Fruit fly (Drosophila melanogaster) whole organism, embryonic: ENCODE data around the gene PolA1.
A peak's percentile ranks its signal among the peaks of the same experiment; 100 is the strongest.

Experiments used
- CG10462 ChIP-seq: fragments of 200-800 bp; sonication (Bioruptor generic); optimal IDR thresholded peaks from 2 replicates; lab custom pipeline; 2016; ENCODE audit warnings: missing biosample characterization, missing genetic modification characterization
- CG12942 ChIP-seq: fragments of 200-800 bp; sonication (Bioruptor generic); optimal IDR thresholded peaks from 3 replicates; lab custom pipeline; 2016; ENCODE audit warnings: missing biosample characterization, missing genetic modification characterization
- CG13894 ChIP-seq: fragments of 200-800 bp; sonication (Bioruptor generic); optimal IDR thresholded peaks from 3 replicates; lab custom pipeline; 2018; ENCODE audit warnings: missing biosample characterization, mild to moderate bottlenecking, missing genetic modification characterization, moderate library complexity
- CG14667 ChIP-seq: fragments of 200-800 bp; sonication (Bioruptor generic); IDR thresholded peaks from 2 replicates; pipeline ENCODE4 v1.3.6; 2022; ENCODE audit warnings: missing biosample characterization, missing genetic modification characterization
- CG1603 ChIP-seq: fragments of 200-800 bp; sonication (Bioruptor generic); optimal IDR thresholded peaks from 2 replicates; lab custom pipeline; 2019; ENCODE audit warnings: missing biosample characterization, mild to moderate bottlenecking, missing genetic modification characterization, moderate library complexity
- CG16813 ChIP-seq: fragments of 200-800 bp; sonication (Bioruptor generic); IDR thresholded peaks from 3 replicates; pipeline ENCODE4 v1.3.6; 2022; ENCODE audit warnings: missing biosample characterization, missing genetic modification characterization; ENCODE audit not compliant: partially characterized antibody
- CG2712 ChIP-seq: fragments of 200-800 bp; optimal IDR thresholded peaks from 3 replicates; lab custom pipeline; 2019; ENCODE audit warnings: missing biosample characterization, mild to moderate bottlenecking, missing genetic modification characterization, moderate library complexity
- CG2889 ChIP-seq: fragments of 200-800 bp; sonication (Bioruptor generic); IDR thresholded peaks from 3 replicates; pipeline ENCODE4 v1.3.6; 2022; ENCODE audit warnings: missing biosample characterization, missing genetic modification characterization
- CG31441 ChIP-seq: fragments of 200-800 bp; sonication (Bioruptor generic); IDR thresholded peaks from 2 replicates; pipeline ENCODE4 v1.3.6; 2022; ENCODE audit warnings: missing biosample characterization, missing genetic modification characterization
- CG3407 ChIP-seq: fragments of 200-800 bp; sonication (Bioruptor generic); optimal IDR thresholded peaks from 2 replicates; lab custom pipeline; 2018; ENCODE audit warnings: missing biosample characterization, mild to moderate bottlenecking, missing genetic modification characterization
- CG34422 ChIP-seq: fragments of 200-800 bp; sonication (Bioruptor generic); IDR thresholded peaks from 3 replicates; pipeline ENCODE4 v1.3.6; 2022; ENCODE audit warnings: missing biosample characterization, missing genetic modification characterization
- CG3995 ChIP-seq: fragments of 200-800 bp; sonication (Bioruptor generic); optimal IDR thresholded peaks from 3 replicates; lab custom pipeline; 2016; ENCODE audit warnings: missing biosample characterization, missing genetic modification characterization
- CG4282 ChIP-seq: fragments of 200-800 bp; sonication (Bioruptor generic); optimal IDR thresholded peaks from 2 replicates; lab custom pipeline; 2016; ENCODE audit warnings: missing biosample characterization, missing genetic modification characterization
- CG4328 ChIP-seq: fragments of 200-800 bp; sonication (Bioruptor generic); optimal IDR thresholded peaks from 3 replicates; lab custom pipeline; 2017; ENCODE audit warnings: missing biosample characterization, missing genetic modification reagents, missing genetic modification characterization
- CG4424 ChIP-seq: fragments of 200-800 bp; sonication (Bioruptor generic); optimal IDR thresholded peaks from 3 replicates; lab custom pipeline; 2016; ENCODE audit warnings: missing biosample characterization, missing genetic modification characterization
- CG4854 ChIP-seq: fragments of 200-800 bp; sonication (Bioruptor generic); optimal IDR thresholded peaks from 2 replicates; lab custom pipeline; 2016; ENCODE audit warnings: missing biosample characterization, missing genetic modification characterization, inconsistent platforms
- CG6175 ChIP-seq: fragments of 200-800 bp; sonication (Bioruptor generic); IDR thresholded peaks from 3 replicates; pipeline ENCODE4 v1.3.6; 2022; ENCODE audit warnings: missing biosample characterization, missing genetic modification characterization
- CG6854 ChIP-seq: fragments of 200-800 bp; sonication (Bioruptor generic); optimal IDR thresholded peaks from 3 replicates; lab custom pipeline; 2017; ENCODE audit warnings: missing biosample characterization, mild to moderate bottlenecking, missing genetic modification characterization
- CG7839 ChIP-seq: fragments of 200-800 bp; sonication (Bioruptor generic); optimal IDR thresholded peaks from 3 replicates; lab custom pipeline; 2018; ENCODE audit warnings: missing biosample characterization, mild to moderate bottlenecking, missing genetic modification characterization, moderate library complexity
- CG8359 ChIP-seq: fragments of 200-800 bp; sonication (Bioruptor generic); optimal IDR thresholded peaks from 2 replicates; lab custom pipeline; 2017; ENCODE audit warnings: missing biosample characterization, mild to moderate bottlenecking, missing genetic modification characterization, borderline replicate concordance
- CG8765 ChIP-seq: fragments of 200-800 bp; sonication (Bioruptor generic); IDR thresholded peaks from 2 replicates; pipeline ENCODE4 v1.3.6; 2022; ENCODE audit warnings: missing biosample characterization, missing genetic modification characterization
- CG9727 ChIP-seq: fragments of 200-800 bp; sonication (Bioruptor generic); optimal IDR thresholded peaks from 3 replicates; lab custom pipeline; 2017; ENCODE audit warnings: missing biosample characterization, mild to moderate bottlenecking, missing genetic modification characterization
- CG9817 ChIP-seq: fragments of 200-800 bp; sonication (Bioruptor generic); optimal IDR thresholded peaks from 2 replicates; lab custom pipeline; 2018; ENCODE audit warnings: missing biosample characterization, mild to moderate bottlenecking, missing genetic modification characterization, moderate library complexity
- D19B ChIP-seq: fragments of 200-800 bp; sonication (Bioruptor generic); optimal IDR thresholded peaks from 2 replicates; lab custom pipeline; 2017; ENCODE audit warnings: missing biosample characterization, mild to moderate bottlenecking, missing genetic modification characterization
- Dbx ChIP-seq: fragments of 200-800 bp; sonication (Bioruptor generic); IDR thresholded peaks from 3 replicates; pipeline ENCODE4 v1.3.6; 2022; ENCODE audit warnings: missing biosample characterization, missing genetic modification characterization
- Doc3 ChIP-seq: fragments of 200-800 bp; sonication (Bioruptor generic); IDR thresholded peaks from 3 replicates; pipeline ENCODE4 v1.3.6; 2022; ENCODE audit warnings: missing biosample characterization, missing genetic modification characterization; ENCODE audit not compliant: partially characterized antibody
- Dref ChIP-seq: fragments of 200-800 bp; sonication (Bioruptor generic); IDR thresholded peaks from 2 replicates; pipeline ENCODE4 v1.3.6; 2022; ENCODE audit warnings: missing biosample characterization, missing genetic modification characterization
- HLH54F ChIP-seq: fragments of 200-800 bp; sonication (Bioruptor generic); optimal IDR thresholded peaks from 3 replicates; lab custom pipeline; 2016; ENCODE audit warnings: missing biosample characterization, missing genetic modification characterization
- Hand ChIP-seq: fragments of 200-800 bp; sonication (Bioruptor generic); optimal IDR thresholded peaks from 2 replicates; lab custom pipeline; 2017; ENCODE audit warnings: mild to moderate bottlenecking, missing biosample characterization, missing genetic modification reagents, missing genetic modification characterization
- Hey ChIP-seq: fragments of 200-800 bp; sonication (Bioruptor generic); optimal IDR thresholded peaks from 3 replicates; lab custom pipeline; 2018; ENCODE audit warnings: missing biosample characterization, mild to moderate bottlenecking, missing genetic modification characterization
- Med ChIP-seq: fragments of 200-800 bp; sonication (Bioruptor generic); peaks from one replicate; lab custom pipeline; 2016; ENCODE audit warnings: missing biosample characterization, missing genetic modification characterization, mild to moderate bottlenecking, inconsistent platforms, moderate library complexity
- Oaz ChIP-seq: fragments of 200-800 bp; sonication (Bioruptor generic); IDR thresholded peaks from 2 replicates; pipeline ENCODE4 v1.3.6; 2022; ENCODE audit warnings: missing biosample characterization, missing genetic modification characterization
- Sin3A ChIP-seq: fragments of >200 bp; optimal IDR thresholded peaks from 2 replicates; lab custom pipeline; 2018
- Xrp1 ChIP-seq: fragments of 200-800 bp; sonication (Bioruptor generic); IDR thresholded peaks from 2 replicates; pipeline ENCODE4 v1.3.6; 2022; ENCODE audit warnings: missing biosample characterization, missing genetic modification characterization
- ash1 ChIP-seq: fragments of 200-800 bp; sonication (Bioruptor generic); optimal IDR thresholded peaks from 2 replicates; lab custom pipeline; 2018; ENCODE audit warnings: missing biosample characterization, mild to moderate bottlenecking, missing genetic modification characterization
- bowl ChIP-seq: fragments of 200-800 bp; sonication (Bioruptor generic); IDR thresholded peaks from 2 replicates; pipeline ENCODE4 v1.3.6; 2022; ENCODE audit warnings: missing biosample characterization, missing genetic modification characterization
- cas ChIP-seq: fragments of 200-800 bp; sonication (Bioruptor generic); IDR thresholded peaks from 2 replicates; pipeline ENCODE4 v1.3.6; 2022; ENCODE audit warnings: missing biosample characterization, missing genetic modification characterization
- ci ChIP-seq: fragments of 200-800 bp; sonication (Bioruptor generic); IDR thresholded peaks from 3 replicates; pipeline ENCODE4 v1.3.6; 2022; ENCODE audit warnings: missing biosample characterization, missing genetic modification characterization
- crp ChIP-seq, 2 experiments: fragments of 200-800 bp; sonication (Bioruptor generic); optimal IDR thresholded peaks; 2 replicates in 1 of 2; 3 replicates in 1 of 2; lab custom pipeline; 2017; ENCODE audit warnings: missing biosample characterization in 2 of 2, missing genetic modification characterization in 2 of 2, mild to moderate bottlenecking in 1 of 2, moderate library complexity in 1 of 2
- disco-r ChIP-seq: fragments of 200-800 bp; sonication (Bioruptor generic); optimal IDR thresholded peaks from 2 replicates; lab custom pipeline; 2016; ENCODE audit warnings: missing biosample characterization, missing genetic modification characterization
- dmrt11E ChIP-seq: fragments of 200-800 bp; sonication (Bioruptor generic); optimal IDR thresholded peaks from 3 replicates; lab custom pipeline; 2018; ENCODE audit warnings: missing biosample characterization, mild to moderate bottlenecking, missing genetic modification characterization, moderate library complexity
- dpn ChIP-seq, 2 experiments: fragments of 200-800 bp; sonication (Bioruptor generic); optimal IDR thresholded peaks; 3 replicates each; lab custom pipeline; 2016; ENCODE audit warnings: missing biosample characterization in 2 of 2, missing genetic modification characterization in 2 of 2
- ems ChIP-seq: fragments of 200-800 bp; sonication (Bioruptor generic); optimal IDR thresholded peaks from 3 replicates; lab custom pipeline; 2016; ENCODE audit warnings: missing biosample characterization, missing genetic modification characterization
- fru ChIP-seq: fragments of >200 bp; optimal IDR thresholded peaks from 2 replicates; lab custom pipeline; 2017
- gsb-n ChIP-seq: fragments of 200-800 bp; sonication (Bioruptor generic); optimal IDR thresholded peaks from 3 replicates; lab custom pipeline; 2018; ENCODE audit warnings: missing biosample characterization, mild to moderate bottlenecking, missing genetic modification characterization
- odd ChIP-seq: fragments of 200-800 bp; sonication (Bioruptor generic); optimal IDR thresholded peaks from 2 replicates; lab custom pipeline; 2017; ENCODE audit warnings: missing biosample characterization, mild to moderate bottlenecking, missing genetic modification characterization
- pnt ChIP-seq: fragments of 200-800 bp; sonication (Bioruptor generic); optimal IDR thresholded peaks from 3 replicates; lab custom pipeline; 2016; ENCODE audit warnings: missing biosample characterization, missing genetic modification characterization
- rib ChIP-seq: fragments of 200-800 bp; sonication (Bioruptor generic); IDR thresholded peaks from 2 replicates; pipeline ENCODE4 v1.3.6; 2022; ENCODE audit warnings: missing biosample characterization, missing genetic modification characterization
- scrt ChIP-seq: fragments of 200-800 bp; sonication (Bioruptor generic); optimal IDR thresholded peaks from 2 replicates; lab custom pipeline; 2018; ENCODE audit warnings: missing biosample characterization, mild to moderate bottlenecking, missing genetic modification characterization, moderate library complexity
- ssp ChIP-seq: fragments of 200-800 bp; sonication (Bioruptor generic); IDR thresholded peaks from 2 replicates; pipeline ENCODE4 v1.3.6; 2022; ENCODE audit warnings: missing biosample characterization, missing genetic modification characterization
- usp ChIP-seq: fragments of >200 bp; optimal IDR thresholded peaks from 2 replicates; lab custom pipeline; 2017; ENCODE audit warnings: missing biosample characterization, missing genetic modification characterization
- zen2 ChIP-seq: fragments of 200-800 bp; sonication (Bioruptor generic); IDR thresholded peaks from 3 replicates; pipeline ENCODE4 v1.3.6; 2022; ENCODE audit warnings: missing biosample characterization, missing genetic modification characterization; ENCODE audit not compliant: partially characterized antibody

Gene PolA1

dm6 chr3R:21671636-21672035, at the start of gene PolA1 (continued):
- TF ChIP-seq CG3407 = no peak
- peak; percentile 1 for TF ChIP-seq CG3995 (GFP tag; lab: Kevin White, UChicago)
- peak; percentile 97 for TF ChIP-seq CG16813
- TF ChIP-seq CG10462 (GFP tag; lab: Kevin White, UChicago) = no peak
- peak; percentile 32; the same call in 1 of the 2 replicates for TF ChIP-seq Xrp1
- peak; percentile 4 for TF ChIP-seq disco-r (GFP tag; lab: Kevin White, UChicago)
- no peak for TF ChIP-seq CG14667
- peak; percentile 42; the same call in 1 of the 3 replicates for TF ChIP-seq Dbx (GFP tag; lab: Robert Waterston, UW)
- peak; percentile 60 for TF ChIP-seq CG2712 (tag; lab: Kevin White, UChicago)
- no peak for TF ChIP-seq D19B (GFP tag; lab: Kevin White, UChicago)
- peak; percentile 86; the same call in 2 of the 3 replicates for TF ChIP-seq zen2 (GFP tag; lab: Robert Waterston, UW)
- peak; percentile 6 for TF ChIP-seq pnt (GFP tag; lab: Kevin White, UChicago)
- no peak for TF ChIP-seq fru (lab: Kevin White, UChicago)
- TF ChIP-seq CG1603 = peak; percentile 44
- TF ChIP-seq scrt (GFP tag; lab: Kevin White, UChicago) = no peak
- peak; percentile 45 for TF ChIP-seq ems (GFP tag; lab: Kevin White, UChicago)
- TF ChIP-seq ci (GFP tag; lab: Robert Waterston, UW) = no peak
- no peak for TF ChIP-seq CG4328 (GFP tag; lab: Kevin White, UChicago)
- peak; percentile 92 for TF ChIP-seq Sin3A (lab: Kevin White, UChicago)
- TF ChIP-seq ssp (GFP tag; lab: Robert Waterston, UW) = peak; percentile 30; the same call in 1 of the 2 replicates
- peak; percentile 95 for TF ChIP-seq Doc3 (GFP tag; lab: Robert Waterston, UW)
- TF ChIP-seq CG4282 = peak; percentile 8
- TF ChIP-seq usp (GFP tag; lab: Kevin White, UChicago) = no peak
- no peak for TF ChIP-seq Oaz (GFP tag; lab: Robert Waterston, UW)
- no peak for TF ChIP-seq bowl
- 0 out of 2 replicates have a peak, but pooled peaks have one; percentile 16 for TF ChIP-seq CG31441
- TF ChIP-seq CG9817 (tag; lab: Kevin White, UChicago) = no peak
- TF ChIP-seq CG4424 (GFP tag; lab: Kevin White, UChicago) = no peak
- TF ChIP-seq dmrt11E (tag; lab: Kevin White, UChicago) = peak; percentile 36
- peak; percentile 44; the same call in 1 of the 2 replicates for TF ChIP-seq cas (GFP tag; lab: Robert Waterston, UW)
- peak; percentile 57 for TF ChIP-seq HLH54F (GFP tag; lab: Kevin White, UChicago)
- TF ChIP-seq CG12942 (GFP tag; lab: Kevin White, UChicago) = peak; percentile 20
- TF ChIP-seq odd (GFP tag; lab: Kevin White, UChicago) = no peak
- no peak for TF ChIP-seq CG7839 (tag; lab: Kevin White, UChicago)
- TF ChIP-seq dpn (GFP tag; optimal IDR thresholded peaks at IDR 0.05; lab: Kevin White, UChicago) = peak; percentile 55 to 59
- no peak for TF ChIP-seq Hand (GFP tag; lab: Kevin White, UChicago)
- no peak for TF ChIP-seq CG2889 (GFP tag; lab: Robert Waterston, UW)
- TF ChIP-seq Med (GFP tag; lab: Kevin White, UChicago) = peak; percentile 89

dm6 chr3R:21719934-21720431, 48.4 kb upstream of the PolA1 start:
- TF ChIP-seq CG34422 = no peak
- no peak for TF ChIP-seq Hey (tag; lab: Kevin White, UChicago)
- TF ChIP-seq ci (GFP tag; lab: Robert Waterston, UW) = no peak
- no peak for TF ChIP-seq gsb-n (tag; lab: Kevin White, UChicago)
- TF ChIP-seq CG9727 (GFP tag; lab: Kevin White, UChicago) = peak; percentile 24
- no peak for TF ChIP-seq CG6175 (GFP tag; lab: Robert Waterston, UW)
- peak in 1 of 2 experiments; percentile 30 for TF ChIP-seq crp (GFP tag; optimal IDR thresholded peaks at IDR 0.05; lab: Kevin White, UChicago)
- TF ChIP-seq CG8359 (GFP tag; lab: Kevin White, UChicago) = peak; percentile 12
- no peak for TF ChIP-seq CG13894 (tag; lab: Kevin White, UChicago)
- no peak for TF ChIP-seq rib (GFP tag; lab: Robert Waterston, UW)
- no peak for TF ChIP-seq ash1
- peak; percentile 48 for TF ChIP-seq CG6854 (GFP tag; lab: Kevin White, UChicago)
- TF ChIP-seq CG4854 = peak; percentile 27
- no peak for TF ChIP-seq CG8765 (GFP tag; lab: Robert Waterston, UW)
- TF ChIP-seq Xrp1 = no peak
- TF ChIP-seq Dref (GFP tag; lab: Robert Waterston, UW) = no peak
- TF ChIP-seq D19B (GFP tag; lab: Kevin White, UChicago) = peak; percentile 1
- no peak for TF ChIP-seq ssp (GFP tag; lab: Robert Waterston, UW)
